Worm (Caenorhabditis elegans) whole organism, L3 larva: ENCODE data around the gene H24K24.2.
"Not testable (repeated sequence)": the region's sequence is repeated elsewhere in the genome, so short reads cannot be mapped to it uniquely, and the experiment has no call there.

Experiments used
- ceh-82 ChIP-seq: fragments of 150-350 bp; optimal IDR thresholded peaks from 2 replicates; lab custom pipeline; 2014; ENCODE audit warnings: missing biosample characterization, missing genetic modification characterization
- eor-1 ChIP-seq, 2 experiments: fragments of 150-350 bp; optimal IDR thresholded peaks; 2 replicates each; lab custom pipeline; 2014 to 2018; ENCODE audit warnings: missing biosample characterization in 2 of 2, missing genetic modification characterization in 2 of 2
- nhr-25 ChIP-seq: sonication (generic microtip); optimal IDR thresholded peaks from 2 replicates; lab custom pipeline; 2017; ENCODE audit warnings: missing biosample characterization, missing genetic modification characterization
- unc-39 ChIP-seq: sonication (generic microtip); optimal IDR thresholded peaks from 4 replicates; lab custom pipeline; 2017; ENCODE audit warnings: missing biosample characterization, missing genetic modification characterization

- TF ChIP-seq ceh-82 (tag; lab: Kevin White, UChicago); unc-39 (tag; lab: Kevin White, UChicago); eor-1 (tag; optimal IDR thresholded peaks at IDR 0.05; lab: Kevin White, UChicago); nhr-25 (tag; lab: Kevin White, UChicago): not testable (repeated sequence)
These were observed 26.8 kb upstream of the H24K24.2 start, which contains the start of gene srlf-22 for ce11 chrV:890835-891234.
